Worm (Caenorhabditis elegans): ENCODE measurements around the gene srg-7.

Gene srg-7

DNA sequence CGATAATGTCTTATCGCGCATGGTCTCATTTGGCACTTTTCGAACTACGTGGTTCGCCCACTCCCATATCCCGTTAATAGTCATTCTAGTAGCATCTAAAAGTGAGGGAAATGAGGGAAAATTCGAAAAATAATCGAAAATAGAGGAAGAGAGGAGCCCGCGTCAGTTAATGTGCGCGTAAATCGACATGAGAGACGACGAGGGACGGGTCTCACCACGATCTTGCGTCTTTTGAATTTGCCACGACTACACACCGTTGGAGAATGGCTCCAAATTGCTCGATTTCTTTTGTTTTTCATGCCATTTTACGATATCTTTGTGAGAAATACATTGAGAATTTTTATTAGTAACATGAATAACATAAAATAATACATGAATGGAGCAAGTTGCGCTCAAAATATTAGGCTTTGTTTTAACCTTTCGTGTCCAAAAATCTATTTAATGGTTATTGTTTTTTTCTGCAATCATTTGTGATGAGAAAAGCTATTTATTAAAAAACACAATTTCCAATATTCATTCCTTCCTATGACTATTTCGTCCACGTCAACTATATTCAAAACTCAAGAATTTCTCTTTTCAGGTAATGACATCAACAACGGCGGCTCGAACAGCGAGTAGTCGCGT is 19.8 kb downstream of the srg-7 start, which contains the start of the genes gen-1 and stt-3 (continued):
- no peak for TF ChIP-seq jun-1 (tag; optimal IDR thresholded peaks at IDR 0.05)
- TF ChIP-seq mab-9 (GFP tag; IDR thresholded peaks at IDR 0.05), result no peak
- TF ChIP-seq fkh-4 (tag; optimal IDR thresholded peaks at IDR 0.05; ENCODE audit: borderline replicate concordance), result no peak
- no peak for TF ChIP-seq ces-1 (GFP tag; optimal IDR thresholded peaks at IDR 0.05)
- TF ChIP-seq xbp-1 (tag; optimal IDR thresholded peaks at IDR 0.05), result peak; percentile 2
- no peak for TF ChIP-seq sup-37 (GFP tag; optimal IDR thresholded peaks at IDR 0.05)
- no peak for TF ChIP-seq ztf-4 (tag; optimal IDR thresholded peaks at IDR 0.05)
- no peak for TF ChIP-seq skn-1 (tag; optimal IDR thresholded peaks at IDR 0.05)

DNA sequence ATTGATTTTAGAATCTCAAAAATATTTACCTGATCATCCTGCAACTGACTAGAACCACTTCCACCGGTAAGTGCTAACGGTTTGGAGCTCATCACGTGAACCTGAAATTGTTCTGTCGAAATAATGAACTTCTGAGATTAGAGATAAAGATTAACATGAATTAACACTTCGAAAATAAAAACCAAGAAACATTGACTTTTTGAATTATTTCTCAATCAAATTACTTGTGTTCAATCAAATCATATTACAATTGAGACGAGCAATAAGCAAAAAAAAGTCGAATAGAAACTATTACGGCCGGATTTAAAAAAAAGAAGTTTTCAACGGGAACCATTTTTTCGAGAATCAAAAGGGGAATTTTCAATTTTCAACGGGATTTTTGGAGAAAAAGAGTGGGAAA is 22.2 kb downstream of the srg-7 start, which contains the start of gene bcas-2:
TSS of gene bcas-2 (minus strand) at position 101 of the 400 bp plus-strand sequence.
- no peak for TF ChIP-seq unc-130 (tag; optimal IDR thresholded peaks at IDR 0.05)
- no peak for TF ChIP-seq ceh-90 (tag; optimal IDR thresholded peaks at IDR 0.05)

DNA sequence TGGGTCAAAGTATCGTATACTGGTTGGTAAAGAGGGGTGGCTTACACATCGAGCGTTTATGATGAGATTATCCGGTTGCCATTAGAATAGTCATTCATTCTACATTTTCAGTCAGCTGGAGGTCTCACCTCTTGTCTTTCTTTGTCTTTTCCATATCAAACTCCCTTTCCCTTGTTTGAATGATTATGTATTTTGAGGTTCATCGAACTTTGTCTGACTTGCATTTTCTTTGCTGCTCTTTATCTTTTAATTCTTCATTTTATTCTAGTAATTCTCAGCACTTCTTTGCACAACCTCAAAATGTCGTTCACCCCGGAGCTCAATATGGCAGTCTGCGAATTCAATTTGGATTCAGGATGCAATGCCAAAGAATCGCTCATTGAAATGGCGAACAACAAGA is 27.4 kb downstream of the srg-7 start, which contains the start of gene T12A2.3:
TSS of gene T12A2.3 (plus strand) at position 301 of the 400 bp plus-strand sequence.
- TF ChIP-seq ceh-63 (GFP tag; optimal IDR thresholded peaks at IDR 0.05) (no peak), efl-1 (optimal IDR thresholded peaks at IDR 0.05) (no peak), efl-1 (GFP tag; optimal IDR thresholded peaks at IDR 0.05 in 1 of 2) (no peak), snpc-4 (tag; optimal IDR thresholded peaks at IDR 0.05) (no peak), fkh-8 (tag; optimal IDR thresholded peaks at IDR 0.05) (no peak), fos-1 (tag; optimal IDR thresholded peaks at IDR 0.05) (no peak), C16A3.4 (tag; optimal IDR thresholded peaks at IDR 0.05) (no peak), unc-30 (tag; optimal IDR thresholded peaks at IDR 0.05) (no peak), C34B4.2 (tag; optimal IDR thresholded peaks at IDR 0.05) (no peak), mab-9 (GFP tag; IDR thresholded peaks at IDR 0.05) (no peak)

DNA sequence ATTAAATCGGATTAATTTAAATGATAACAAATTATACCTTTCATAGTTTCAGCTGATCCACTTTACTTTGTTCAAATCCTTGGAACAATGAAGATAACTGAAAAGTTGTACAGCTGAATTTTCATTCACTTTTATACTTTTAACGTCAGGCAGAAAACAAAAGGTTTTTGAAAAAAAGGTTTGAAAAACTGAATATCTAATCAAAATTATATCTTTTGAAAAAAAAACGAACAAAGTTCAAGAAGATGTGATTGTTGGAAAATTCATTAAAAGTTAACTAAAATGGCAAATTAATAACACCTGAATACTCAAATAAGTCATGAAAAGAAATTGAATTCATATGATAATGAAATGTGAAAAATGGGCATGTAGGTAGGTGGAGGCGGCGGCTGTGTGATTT is 31.3 kb downstream of the srg-7 start, which contains the start of gene T12A2.21:
TSS of gene T12A2.21 (minus strand) at position 101 of the 400 bp plus-strand sequence.
- TF ChIP-seq skn-1 (tag; optimal IDR thresholded peaks at IDR 0.05), result no peak
- no peak for TF ChIP-seq ceh-63 (GFP tag; optimal IDR thresholded peaks at IDR 0.05)
- TF ChIP-seq ceh-88 (GFP tag; IDR thresholded peaks at IDR 0.05), result no peak
- TF ChIP-seq xbp-1 (tag; optimal IDR thresholded peaks at IDR 0.05), result no peak

DNA sequence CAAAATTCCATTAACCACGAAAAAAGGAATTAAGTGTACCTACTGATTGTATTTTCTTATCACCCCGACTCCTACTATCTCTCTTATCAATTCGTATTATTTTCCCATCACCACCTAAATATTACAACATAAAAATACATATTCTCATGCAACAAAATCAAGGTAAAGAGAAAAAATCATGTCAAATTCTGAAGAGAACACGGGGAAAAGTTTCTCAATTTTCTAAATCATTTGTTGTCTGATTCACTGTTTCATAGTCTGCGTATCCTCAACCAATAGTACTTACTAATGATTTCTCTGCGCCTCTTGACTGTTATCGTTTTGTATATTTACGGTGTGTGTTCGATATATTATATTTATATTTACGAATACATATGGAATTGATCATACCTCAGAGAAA is 36.1 kb downstream of the srg-7 start:
- TF ChIP-seq nhr-20 (tag; optimal IDR thresholded peaks at IDR 0.05) (peak; percentile 20), unc-130 (tag; optimal IDR thresholded peaks at IDR 0.05) (no peak), mep-1 (tag; optimal IDR thresholded peaks at IDR 0.05) (peak; percentile 23), nhr-76 (tag; optimal IDR thresholded peaks at IDR 0.05) (no peak), hpl-2 (GFP tag; optimal IDR thresholded peaks at IDR 0.05) (no peak), C16A3.4 (tag; optimal IDR thresholded peaks at IDR 0.05) (peak; percentile 1), ceh-88 (GFP tag; IDR thresholded peaks at IDR 0.05) (no peak), nhr-77 (tag; optimal IDR thresholded peaks at IDR 0.05) (no peak), nhr-85 (tag) (no peak), lin-35 (GFP tag; optimal IDR thresholded peaks at IDR 0.05) (peak in 1 of 2 experiments; percentile 47), elt-3 (tag; optimal IDR thresholded peaks at IDR 0.05) (peak in 2 of 6 experiments; percentile 58 to 76), efl-1 (optimal IDR thresholded peaks at IDR 0.05) (peak in 1 of 2 experiments; percentile 4), efl-1 (GFP tag; optimal IDR thresholded peaks at IDR 0.05 in 1 of 2) (peak in 1 of 2 experiments; percentile 83), fkh-4 (tag; optimal IDR thresholded peaks at IDR 0.05; ENCODE audit: borderline replicate concordance) (no peak), elt-2 (tag; optimal IDR thresholded peaks at IDR 0.05) (peak; percentile 69), nhr-28 (tag; optimal IDR thresholded peaks at IDR 0.05) (no peak), alr-1 (tag; optimal IDR thresholded peaks at IDR 0.05; ENCODE audit: borderline replicate concordance) (no peak), jun-1 (tag; optimal IDR thresholded peaks at IDR 0.05) (peak; percentile 1), blmp-1 (tag; optimal IDR thresholded peaks at IDR 0.05) (peak; percentile 39), mef-2 (tag; optimal IDR thresholded peaks at IDR 0.05) (no peak), tlp-1 (tag; optimal IDR thresholded peaks at IDR 0.05) (peak; percentile 5)

Data from whole organism, L1 larva.